Fruit fly (Drosophila melanogaster) whole organism, embryonic: ENCODE data around the gene sp3.

Experiments used
- Atf3 ChIP-seq: fragments of 200-800 bp; sonication (Bioruptor generic); optimal IDR thresholded peaks from 3 replicates; lab custom pipeline; 2016; ENCODE audit warnings: missing biosample characterization, missing genetic modification characterization
- Awh ChIP-seq: fragments of 200-800 bp; sonication (Bioruptor generic); IDR thresholded peaks from 2 replicates; pipeline ENCODE4, ENCODE4 v1.3.6; 2022; ENCODE audit warnings: missing biosample characterization, missing genetic modification characterization
- B-H1 ChIP-seq: fragments of 200-800 bp; sonication (Bioruptor generic); IDR thresholded peaks from 3 replicates; pipeline ENCODE4 v1.3.6; 2022; ENCODE audit warnings: missing biosample characterization, missing genetic modification characterization
- Bdp1 ChIP-seq: fragments of 200-800 bp; sonication (Bioruptor generic); optimal IDR thresholded peaks from 3 replicates; lab custom pipeline; 2016; ENCODE audit warnings: missing biosample characterization, missing genetic modification characterization
- CG10274 ChIP-seq: fragments of 200-800 bp; sonication (Bioruptor generic); optimal IDR thresholded peaks from 3 replicates; lab custom pipeline; 2017; ENCODE audit warnings: missing biosample characterization, mild to moderate bottlenecking, missing genetic modification characterization
- CG11093 ChIP-seq: fragments of 200-800 bp; sonication (Bioruptor generic); IDR thresholded peaks from 3 replicates; pipeline ENCODE4 v1.3.6; 2022; ENCODE audit warnings: missing biosample characterization, missing genetic modification characterization
- CG11696 ChIP-seq: fragments of 200-800 bp; sonication (Bioruptor generic); IDR thresholded peaks from 2 replicates; pipeline ENCODE4 v1.3.6; 2022; ENCODE audit warnings: missing biosample characterization, missing genetic modification characterization
- CG13424 ChIP-seq: fragments of 200-800 bp; sonication (Bioruptor generic); optimal IDR thresholded peaks from 2 replicates; lab custom pipeline; 2019; ENCODE audit warnings: missing biosample characterization, mild to moderate bottlenecking, missing genetic modification characterization, moderate library complexity
- CG15011 ChIP-seq: fragments of 200-800 bp; sonication (Bioruptor generic); optimal IDR thresholded peaks from 3 replicates; lab custom pipeline; 2018; ENCODE audit warnings: missing biosample characterization, mild to moderate bottlenecking, missing genetic modification characterization
- CG16815 ChIP-seq: fragments of 200-800 bp; sonication (Bioruptor generic); optimal IDR thresholded peaks from 3 replicates; lab custom pipeline; 2017; ENCODE audit warnings: missing biosample characterization, mild to moderate bottlenecking, missing genetic modification characterization
- CG17328 ChIP-seq: fragments of 200-800 bp; sonication (Bioruptor generic); IDR thresholded peaks from 2 replicates; pipeline ENCODE4 v1.3.6; 2022; ENCODE audit warnings: missing biosample characterization, missing genetic modification characterization
- CG17385 ChIP-seq: fragments of 200-800 bp; sonication (Bioruptor generic); optimal IDR thresholded peaks from 3 replicates; lab custom pipeline; 2018; ENCODE audit warnings: missing biosample characterization, mild to moderate bottlenecking, missing genetic modification characterization
- CG2202 ChIP-seq: fragments of 200-800 bp; sonication (Bioruptor generic); optimal IDR thresholded peaks from 2 replicates; lab custom pipeline; 2018; ENCODE audit warnings: missing biosample characterization, mild to moderate bottlenecking, missing genetic modification characterization
- CG2875 ChIP-seq: fragments of 200-800 bp; sonication (Bioruptor generic); optimal IDR thresholded peaks from 2 replicates; lab custom pipeline; 2017; ENCODE audit warnings: missing biosample characterization, mild to moderate bottlenecking, missing genetic modification characterization, missing genetic modification reagents
- CG30431 ChIP-seq: fragments of 200-800 bp; sonication (Bioruptor generic); optimal IDR thresholded peaks from 2 replicates; lab custom pipeline; 2017; ENCODE audit warnings: missing biosample characterization, missing genetic modification characterization
- CG3995 ChIP-seq: fragments of 200-800 bp; sonication (Bioruptor generic); optimal IDR thresholded peaks from 3 replicates; lab custom pipeline; 2016; ENCODE audit warnings: missing biosample characterization, missing genetic modification characterization
- CG43689 ChIP-seq: fragments of 200-800 bp; sonication (Bioruptor generic); IDR thresholded peaks from 2 replicates; pipeline ENCODE4 v1.3.6; 2022; ENCODE audit warnings: missing biosample characterization, missing genetic modification characterization
- CG4854 ChIP-seq: fragments of 200-800 bp; sonication (Bioruptor generic); optimal IDR thresholded peaks from 2 replicates; lab custom pipeline; 2016; ENCODE audit warnings: missing biosample characterization, missing genetic modification characterization, inconsistent platforms
- CG5245 ChIP-seq: fragments of 200-800 bp; sonication (Bioruptor generic); optimal IDR thresholded peaks from 3 replicates; lab custom pipeline; 2016; ENCODE audit warnings: missing biosample characterization, missing genetic modification characterization
- CG7556 ChIP-seq: fragments of 200-800 bp; sonication (Bioruptor generic); optimal IDR thresholded peaks from 2 replicates; lab custom pipeline; 2017; ENCODE audit warnings: missing biosample characterization, mild to moderate bottlenecking, missing genetic modification characterization
- CG8281 ChIP-seq: fragments of 200-800 bp; sonication (Bioruptor generic); optimal IDR thresholded peaks from 2 replicates; lab custom pipeline; 2018; ENCODE audit warnings: missing biosample characterization, mild to moderate bottlenecking, missing genetic modification characterization, moderate library complexity
- CG9215 ChIP-seq: fragments of 200-800 bp; sonication (Bioruptor generic); IDR thresholded peaks from 2 replicates; pipeline ENCODE4 v1.3.6; 2022; ENCODE audit warnings: missing biosample characterization, missing genetic modification characterization
- CoRest ChIP-seq: fragments of 200-800 bp; sonication (Bioruptor generic); optimal IDR thresholded peaks from 3 replicates; lab custom pipeline; 2018; ENCODE audit warnings: missing biosample characterization, mild to moderate bottlenecking, missing genetic modification characterization, moderate library complexity
- D19A ChIP-seq: fragments of 200-800 bp; optimal IDR thresholded peaks from 3 replicates; lab custom pipeline; 2019; ENCODE audit warnings: missing biosample characterization, mild to moderate bottlenecking, missing genetic modification characterization, moderate library complexity
- Dll ChIP-seq: fragments of 200-800 bp; sonication (Bioruptor generic); IDR thresholded peaks from 4 replicates; pipeline ENCODE4 v1.3.6; 2022; ENCODE audit warnings: missing biosample characterization, missing genetic modification characterization; ENCODE audit not compliant: partially characterized antibody
- Doc2 ChIP-seq: fragments of 200-800 bp; sonication (Bioruptor generic); IDR thresholded peaks from 2 replicates; pipeline ENCODE4 v1.3.6; 2022; ENCODE audit warnings: missing biosample characterization, missing genetic modification characterization
- Drgx ChIP-seq: fragments of 200-800 bp; sonication (Bioruptor generic); IDR thresholded peaks from 2 replicates; pipeline ENCODE4 v1.3.6; 2022; ENCODE audit warnings: missing biosample characterization, missing genetic modification characterization
- GATAe ChIP-seq: fragments of 200-800 bp; sonication (Bioruptor generic); conservative IDR thresholded peaks from 2 replicates; pipeline ENCODE4 v1.3.6; 2022; ENCODE audit warnings: missing biosample characterization, missing genetic modification characterization
- Gug ChIP-seq: fragments of 200-800 bp; sonication (Bioruptor generic); IDR thresholded peaks from 4 replicates; pipeline ENCODE4 v1.3.6; 2022; ENCODE audit warnings: missing biosample characterization, missing genetic modification characterization
- HLH3B ChIP-seq: fragments of 200-800 bp; sonication (Bioruptor generic); IDR thresholded peaks from 2 replicates; pipeline ENCODE4 v1.3.6; 2022; ENCODE audit warnings: missing biosample characterization, missing genetic modification characterization
- Hey ChIP-seq: fragments of 200-800 bp; sonication (Bioruptor generic); optimal IDR thresholded peaks from 3 replicates; lab custom pipeline; 2018; ENCODE audit warnings: missing biosample characterization, mild to moderate bottlenecking, missing genetic modification characterization
- Hr51 ChIP-seq, 2 experiments: fragments of 200-800 bp; sonication (Bioruptor generic); optimal IDR thresholded peaks; 2 replicates in 1 of 2; 3 replicates in 1 of 2; lab custom pipeline; 2016 to 2018; ENCODE audit warnings: missing biosample characterization in 2 of 2, missing genetic modification characterization in 2 of 2, mild to moderate bottlenecking in 1 of 2, moderate library complexity in 1 of 2
- Jarid2 ChIP-seq: fragments of 200-800 bp; sonication (Bioruptor generic); optimal IDR thresholded peaks from 3 replicates; lab custom pipeline; 2017; ENCODE audit warnings: mild to moderate bottlenecking, missing biosample characterization, missing genetic modification reagents, missing genetic modification characterization
- MBD-R2 ChIP-seq: fragments of 200-800 bp; sonication (Bioruptor generic); IDR thresholded peaks from 2 replicates; pipeline ENCODE4 v1.3.6; 2022; ENCODE audit warnings: missing biosample characterization, missing genetic modification characterization
- Meics ChIP-seq: fragments of 200-800 bp; sonication (Bioruptor generic); optimal IDR thresholded peaks from 2 replicates; lab custom pipeline; 2017; ENCODE audit warnings: missing biosample characterization, mild to moderate bottlenecking, missing genetic modification characterization
- Optix ChIP-seq: fragments of 200-800 bp; sonication (Bioruptor generic); IDR thresholded peaks from 3 replicates; pipeline ENCODE4 v1.3.6; 2022; ENCODE audit warnings: missing biosample characterization, missing genetic modification characterization
- Pdp1 ChIP-seq, 2 experiments: fragments of 200-800 bp; sonication (Bioruptor generic); optimal IDR thresholded peaks; 3 replicates each; lab custom pipeline; 2016; ENCODE audit warnings: missing biosample characterization in 2 of 2, missing genetic modification characterization in 2 of 2, mild to moderate bottlenecking in 1 of 2, moderate library complexity in 1 of 2
- Sry-δ ChIP-seq: fragments of 200-800 bp; sonication (Bioruptor generic); optimal IDR thresholded peaks from 2 replicates; lab custom pipeline; 2016; ENCODE audit warnings: missing biosample characterization, missing genetic modification characterization
- Trl ChIP-seq, 3 experiments: fragments of >200 bp in 2 of 3; fragments of 200-800 bp in 1 of 3; sonication (Bioruptor generic) in 1 of 3; optimal IDR thresholded peaks; 2 replicates in 1 of 3; 3 replicates in 2 of 3; lab custom pipeline; 2016 to 2017; ENCODE audit warnings: missing biosample characterization in 1 of 3, missing genetic modification characterization in 1 of 3
- al ChIP-seq: fragments of 200-800 bp; sonication (Bioruptor generic); IDR thresholded peaks from 2 replicates; pipeline ENCODE4 v1.3.6; 2022; ENCODE audit warnings: missing biosample characterization, missing genetic modification characterization
- chinmo ChIP-seq: fragments of 200-800 bp; sonication (Bioruptor generic); IDR thresholded peaks from 4 replicates; pipeline ENCODE4 v1.3.6; 2022; ENCODE audit warnings: missing biosample characterization, missing genetic modification characterization; ENCODE audit not compliant: partially characterized antibody
- crol ChIP-seq: fragments of 200-800 bp; sonication (Bioruptor generic); IDR thresholded peaks from 2 replicates; pipeline ENCODE4 v1.3.6; 2022; ENCODE audit warnings: missing biosample characterization, missing genetic modification characterization
- disco-r ChIP-seq: fragments of 200-800 bp; sonication (Bioruptor generic); optimal IDR thresholded peaks from 2 replicates; lab custom pipeline; 2016; ENCODE audit warnings: missing biosample characterization, missing genetic modification characterization
- ems ChIP-seq: fragments of 200-800 bp; sonication (Bioruptor generic); optimal IDR thresholded peaks from 3 replicates; lab custom pipeline; 2016; ENCODE audit warnings: missing biosample characterization, missing genetic modification characterization
- h ChIP-seq: fragments of >200 bp; optimal IDR thresholded peaks from 2 replicates; lab custom pipeline; 2017
- klu ChIP-seq: fragments of 200-800 bp; sonication (Bioruptor generic); IDR thresholded peaks from 2 replicates; pipeline ENCODE4 v1.3.6; 2022; ENCODE audit warnings: missing biosample characterization, missing genetic modification characterization
- maf-S ChIP-seq: fragments of 200-800 bp; sonication (Bioruptor generic); optimal IDR thresholded peaks from 2 replicates; lab custom pipeline; 2016; ENCODE audit warnings: missing biosample characterization, missing genetic modification characterization
- nau ChIP-seq: fragments of 200-800 bp; sonication (Bioruptor generic); optimal IDR thresholded peaks from 3 replicates; lab custom pipeline; 2017; ENCODE audit warnings: missing biosample characterization, mild to moderate bottlenecking, missing genetic modification characterization, missing genetic modification reagents
- nerfin-2 ChIP-seq: fragments of 200-800 bp; sonication (Bioruptor generic); IDR thresholded peaks from 2 replicates; pipeline ENCODE4 v1.3.6; 2022; ENCODE audit warnings: missing biosample characterization, missing genetic modification characterization; ENCODE audit not compliant: partially characterized antibody
- sqz ChIP-seq: fragments of 200-800 bp; sonication (Bioruptor generic); optimal IDR thresholded peaks from 3 replicates; lab custom pipeline; 2018; ENCODE audit warnings: missing biosample characterization, mild to moderate bottlenecking, missing genetic modification characterization
- usp ChIP-seq: fragments of >200 bp; optimal IDR thresholded peaks from 2 replicates; lab custom pipeline; 2017; ENCODE audit warnings: missing biosample characterization, missing genetic modification characterization

sp3 gene

dm6 chr3R:21520183-21520582, 545 bp upstream of the sp3 start (continued):
- TF ChIP-seq CG2202 (tag; lab: Kevin White, UChicago) (peak; percentile 97), CG5245 (GFP tag; lab: Kevin White, UChicago) (peak; percentile 99), ems (GFP tag; lab: Kevin White, UChicago) (peak; percentile 97), GATAe (GFP tag; lab: Robert Waterston, UW) (peak; percentile 96), maf-S (GFP tag; lab: Kevin White, UChicago) (peak; percentile 98), Bdp1 (peak; percentile 94), chinmo (GFP tag; lab: Robert Waterston, UW) (no peak), D19A (peak; percentile 84), B-H1 (GFP tag; lab: Robert Waterston, UW) (peak; percentile 97), Dll (GFP tag; lab: Robert Waterston, UW) (no peak), Hr51 (GFP tag; optimal IDR thresholded peaks at IDR 0.05; lab: Kevin White, UChicago) (peak; percentile 96 to 98), Optix (GFP tag; lab: Robert Waterston, UW) (peak; percentile 98), CG11696 (GFP tag; lab: Robert Waterston, UW) (peak; percentile 92), Trl (optimal IDR thresholded peaks at IDR 0.05; lab: Kevin White, UChicago) (no peak), Trl (GFP tag; optimal IDR thresholded peaks at IDR 0.05; lab: Kevin White, UChicago) (peak; percentile 99), CG2875 (GFP tag; lab: Kevin White, UChicago) (peak; percentile 99), Atf3 (peak; percentile 97), Awh (peak; percentile 98), CG10274 (GFP tag; lab: Kevin White, UChicago) (peak; percentile 94), Meics (GFP tag; lab: Kevin White, UChicago) (peak; percentile 99), CG30431 (GFP tag; lab: Kevin White, UChicago) (peak; percentile 99), crol (GFP tag; lab: Robert Waterston, UW) (peak; percentile 75), CG3995 (peak; percentile 82), Hey (peak; percentile 96), h (no peak), sqz (GFP tag; lab: Kevin White, UChicago) (peak; percentile 96), MBD-R2 (GFP tag; lab: Robert Waterston, UW) (peak; percentile 89), Drgx (GFP tag; lab: Robert Waterston, UW) (peak; percentile 73), Jarid2 (GFP tag; lab: Kevin White, UChicago) (peak; percentile 92), HLH3B (GFP tag; lab: Robert Waterston, UW) (peak; percentile 98), CG11093 (GFP tag; lab: Robert Waterston, UW) (peak; percentile 91), CG16815 (GFP tag; lab: Kevin White, UChicago) (peak; percentile 98), CG15011 (GFP tag; lab: Kevin White, UChicago) (peak; percentile 97), Pdp1 (GFP tag; optimal IDR thresholded peaks at IDR 0.05; lab: Kevin White, UChicago) (peak; percentile 96 to 97), CG17385 (GFP tag; lab: Kevin White, UChicago) (peak; percentile 97), CG4854 (peak; percentile 98), CG9215 (GFP tag; lab: Robert Waterston, UW) (peak; percentile 93), Sry-δ (peak; percentile 71), klu (GFP tag; lab: Robert Waterston, UW) (peak; percentile 95), al (GFP tag; lab: Robert Waterston, UW) (peak; percentile 97), CG17328 (GFP tag; lab: Robert Waterston, UW) (peak; percentile 99), CG13424 (tag; lab: Kevin White, UChicago) (peak; percentile 94), disco-r (peak; percentile 98), usp (GFP tag; lab: Kevin White, UChicago) (no peak), Gug (GFP tag; lab: Robert Waterston, UW) (peak; percentile 97), CoRest (peak; percentile 97), nerfin-2 (no peak), CG8281 (tag; lab: Kevin White, UChicago) (peak; percentile 90), Doc2 (peak; percentile 96), CG43689 (GFP tag; lab: Robert Waterston, UW) (peak; percentile 98), nau (GFP tag; lab: Kevin White, UChicago) (peak; percentile 98), CG7556 (peak; percentile 90)
